Worm (Caenorhabditis elegans) whole organism, L1 larva: ENCODE measurements around the gene mam-3.
"Not testable (repeated sequence)": the region's sequence is repeated elsewhere in the genome, so short reads cannot be mapped to it uniquely, and the experiment has no call there.

Experiments
- F16B12.6 ChIP-seq: fragments of 150-350 bp; optimal IDR thresholded peaks from 2 replicates; lab custom pipeline; 2014; ENCODE audit warnings: missing biosample characterization, missing genetic modification characterization
- blmp-1 ChIP-seq: fragments of 150-350 bp; optimal IDR thresholded peaks from 2 replicates; lab custom pipeline; 2014; ENCODE audit warnings: missing biosample characterization, missing genetic modification characterization
- ceh-82 ChIP-seq, 3 experiments: fragments of 150-350 bp in 1 of 3; sonication (generic microtip) in 2 of 3; optimal IDR thresholded peaks; 2 replicates each; lab custom pipeline; 2014 to 2017; ENCODE audit warnings: missing biosample characterization in 3 of 3, missing genetic modification characterization in 3 of 3
- dpl-1 ChIP-seq, 3 experiments: fragments of 150-350 bp in 2 of 3; sonication (generic microtip) in 1 of 3; optimal IDR thresholded peaks; 2 replicates each; lab custom pipeline; 2014 to 2017; ENCODE audit warnings: missing biosample characterization in 3 of 3, missing genetic modification characterization in 3 of 3, missing genetic modification reagents in 3 of 3
- dsc-1 ChIP-seq: sonication (generic microtip); optimal IDR thresholded peaks from 2 replicates; lab custom pipeline; 2016; ENCODE audit warnings: mild to moderate bottlenecking, missing genetic modification characterization, missing compliant biosample characterization
- efl-1 ChIP-seq, 4 experiments: fragments of 150-350 bp; optimal IDR thresholded peaks in 3 of 4; peaks in 1 of 4; 1 replicate in 1 of 4; 2 replicates in 3 of 4; lab custom pipeline; 2014; ENCODE audit warnings: missing biosample characterization in 2 of 4, missing genetic modification characterization in 2 of 4, missing genetic modification reagents in 2 of 4
- ets-5 ChIP-seq: fragments of 200-800 bp; sonication (Bioruptor generic); IDR thresholded peaks from 2 replicates; pipeline ENCODE4 v1.3.6; 2022; ENCODE audit warnings: missing genetic modification characterization, missing compliant biosample characterization
- grh-1 ChIP-seq: fragments of 200-800 bp; sonication (Bioruptor generic); IDR thresholded peaks from 2 replicates; pipeline ENCODE4 v1.3.6; 2022; ENCODE audit warnings: missing genetic modification reagents, missing genetic modification characterization, missing compliant biosample characterization
- irx-1 ChIP-seq: sonication (generic microtip); optimal IDR thresholded peaks from 2 replicates; lab custom pipeline; 2016; ENCODE audit warnings: missing genetic modification characterization, missing compliant biosample characterization
- isw-1 ChIP-seq: fragments of 200-800 bp; sonication (Bioruptor generic); IDR thresholded peaks from 2 replicates; pipeline ENCODE4 v1.3.6; 2022; ENCODE audit warnings: missing genetic modification characterization, missing compliant biosample characterization
- lin-13 ChIP-seq: fragments of 150-350 bp; optimal IDR thresholded peaks from 2 replicates; lab custom pipeline; 2014; ENCODE audit warnings: missing biosample characterization, missing genetic modification reagents, missing genetic modification characterization
- lin-14 ChIP-seq: fragments of 200-800 bp; sonication (Bioruptor generic); optimal IDR thresholded peaks from 2 replicates; lab custom pipeline; 2018; ENCODE audit warnings: mild to moderate bottlenecking, missing genetic modification characterization, moderate library complexity, missing compliant biosample characterization
- lin-15B ChIP-seq: fragments of 150-350 bp; sonication (generic microtip); optimal IDR thresholded peaks from 3 replicates; lab custom pipeline; 2014; ENCODE audit warnings: missing biosample characterization, missing genetic modification characterization
- lin-35 ChIP-seq, 2 experiments: fragments of 150-350 bp; optimal IDR thresholded peaks; 2 replicates each; lab custom pipeline; 2014; ENCODE audit warnings: missing biosample characterization in 2 of 2, missing genetic modification characterization in 2 of 2, missing genetic modification reagents in 2 of 2
- lsy-2 ChIP-seq, 2 experiments: fragments of 150-350 bp; optimal IDR thresholded peaks; 2 replicates each; lab custom pipeline; 2014; ENCODE audit warnings: missing biosample characterization in 2 of 2, missing genetic modification characterization in 2 of 2
- mep-1 ChIP-seq: fragments of 150-350 bp; optimal IDR thresholded peaks from 2 replicates; lab custom pipeline; 2014; ENCODE audit warnings: missing biosample characterization, missing genetic modification characterization
- nhr-12 ChIP-seq: sonication (generic microtip); optimal IDR thresholded peaks from 2 replicates; lab custom pipeline; 2017; ENCODE audit warnings: missing biosample characterization, missing genetic modification characterization
- nhr-19 ChIP-seq: fragments of 200-800 bp; sonication (Bioruptor generic); conservative IDR thresholded peaks from 2 replicates; pipeline ENCODE4 v1.3.6; 2022; ENCODE audit warnings: missing genetic modification characterization, missing compliant biosample characterization
- nhr-47 ChIP-seq: sonication (generic microtip); optimal IDR thresholded peaks from 2 replicates; lab custom pipeline; 2016; ENCODE audit warnings: mild to moderate bottlenecking, missing genetic modification characterization, moderate library complexity, missing compliant biosample characterization
- nhr-71 ChIP-seq: sonication (generic microtip); optimal IDR thresholded peaks from 2 replicates; lab custom pipeline; 2016; ENCODE audit warnings: mild to moderate bottlenecking, missing genetic modification characterization, moderate library complexity, missing compliant biosample characterization
- nhr-76 ChIP-seq: sonication (generic microtip); optimal IDR thresholded peaks from 2 replicates; lab custom pipeline; 2017; ENCODE audit warnings: missing biosample characterization, missing genetic modification characterization
- nhr-85 ChIP-seq: sonication (generic microtip); peaks from one replicate; lab custom pipeline; 2016; ENCODE audit warnings: missing genetic modification characterization, inconsistent platforms, missing compliant biosample characterization
- pax-3 ChIP-seq: fragments of 200-800 bp; sonication (Bioruptor generic); optimal IDR thresholded peaks from 2 replicates; lab custom pipeline; 2018; ENCODE audit warnings: mild to moderate bottlenecking, missing genetic modification characterization, moderate library complexity, missing compliant biosample characterization
- rnt-1 ChIP-seq: sonication (generic microtip); optimal IDR thresholded peaks from 2 replicates; lab custom pipeline; 2016; ENCODE audit warnings: mild to moderate bottlenecking, missing genetic modification characterization, moderate library complexity, missing compliant biosample characterization
- snpc-4 ChIP-seq: fragments of 150-350 bp; optimal IDR thresholded peaks from 2 replicates; lab custom pipeline; 2014; ENCODE audit warnings: missing biosample characterization, missing genetic modification characterization
- snu-23 ChIP-seq: sonication (generic microtip); optimal IDR thresholded peaks from 2 replicates; lab custom pipeline; 2016; ENCODE audit warnings: missing genetic modification characterization, missing compliant biosample characterization
- swsn-7 ChIP-seq: sonication (generic microtip); optimal IDR thresholded peaks from 2 replicates; lab custom pipeline; 2016; ENCODE audit warnings: missing genetic modification characterization, missing compliant biosample characterization
- tbx-2 ChIP-seq: sonication (generic microtip); optimal IDR thresholded peaks from 2 replicates; lab custom pipeline; 2016; ENCODE audit warnings: missing genetic modification characterization, missing compliant biosample characterization
- unc-130 ChIP-seq: fragments of 150-350 bp; optimal IDR thresholded peaks from 2 replicates; lab custom pipeline; 2017; ENCODE audit warnings: missing biosample characterization, missing genetic modification characterization, inconsistent platforms
- xbp-1 ChIP-seq: sonication (generic microtip); optimal IDR thresholded peaks from 2 replicates; lab custom pipeline; 2016; ENCODE audit warnings: missing genetic modification characterization, missing compliant biosample characterization
- zip-4 ChIP-seq: fragments of 200-800 bp; sonication (Bioruptor generic); optimal IDR thresholded peaks from 2 replicates; lab custom pipeline; 2018; ENCODE audit warnings: mild to moderate bottlenecking, missing genetic modification characterization, moderate library complexity, missing compliant biosample characterization
- ztf-4 ChIP-seq: fragments of 150-350 bp; optimal IDR thresholded peaks from 2 replicates; lab custom pipeline; 2014; ENCODE audit warnings: missing biosample characterization, missing genetic modification characterization

The mam-3 gene

DNA sequence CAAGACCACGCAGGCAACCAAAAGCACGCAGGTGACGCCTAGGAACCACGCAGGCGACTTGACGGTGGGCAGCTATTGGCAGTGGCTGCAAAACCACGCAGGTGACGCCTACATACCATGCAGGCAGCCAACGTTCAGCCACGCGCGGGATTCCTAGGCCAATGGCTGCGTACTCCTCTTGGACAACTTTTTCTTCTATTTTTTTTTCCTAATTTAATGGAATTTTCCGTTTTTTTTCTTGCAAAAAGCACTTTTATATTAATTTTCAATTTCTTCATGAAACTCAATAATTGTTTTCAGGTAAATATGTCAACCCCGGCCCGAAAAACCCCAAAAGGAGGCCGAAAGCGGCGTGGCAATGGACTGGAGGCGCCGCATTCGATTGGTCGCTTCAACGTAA lies 10.0 kb upstream of the mam-3 start, which contains the start of gene Y38H8A.7:
Gene Y38H8A.7, plus strand, starts transcription at position 301 of the 400 bp plus-strand sequence.
- not testable (repeated sequence) for TF ChIP-seq nhr-85; blmp-1 (tag; lab: Kevin White, UChicago); ztf-4 (tag; lab: Kevin White, UChicago)
- TF ChIP-seq, all 84 proteins: peak for 0; not testable (repeated sequence) for 84

DNA sequence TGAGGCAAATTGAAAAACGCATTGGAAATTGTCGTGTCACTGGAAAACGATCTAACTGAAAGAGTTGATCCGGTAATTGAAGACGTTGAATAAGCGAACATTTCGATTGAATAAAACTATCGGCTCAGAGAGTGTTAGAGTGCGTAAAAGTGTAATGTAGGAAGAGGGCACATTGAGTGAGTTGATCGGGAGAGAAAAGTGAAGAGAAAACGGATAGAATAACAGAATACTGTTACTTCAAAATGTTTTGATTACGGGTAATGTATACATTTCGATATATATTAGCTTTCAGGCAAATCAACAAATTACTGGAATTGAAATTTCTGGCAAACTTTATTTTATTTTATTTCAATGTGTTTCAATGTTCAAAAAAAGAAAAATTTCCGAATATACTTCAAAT lies 9.5 kb upstream of the mam-3 start, which contains the start of gene uso-1:
Gene uso-1, minus strand, starts transcription at position 101 of the 400 bp plus-strand sequence.
- TF ChIP-seq efl-1 (optimal IDR thresholded peaks at IDR 0.05; lab: Kevin White, UChicago) (no peak), efl-1 (GFP tag; optimal IDR thresholded peaks at IDR 0.05 in 1 of 2; lab: Kevin White, UChicago) (peak in 1 of 2 experiments; percentile 33), rnt-1 (no peak)

DNA sequence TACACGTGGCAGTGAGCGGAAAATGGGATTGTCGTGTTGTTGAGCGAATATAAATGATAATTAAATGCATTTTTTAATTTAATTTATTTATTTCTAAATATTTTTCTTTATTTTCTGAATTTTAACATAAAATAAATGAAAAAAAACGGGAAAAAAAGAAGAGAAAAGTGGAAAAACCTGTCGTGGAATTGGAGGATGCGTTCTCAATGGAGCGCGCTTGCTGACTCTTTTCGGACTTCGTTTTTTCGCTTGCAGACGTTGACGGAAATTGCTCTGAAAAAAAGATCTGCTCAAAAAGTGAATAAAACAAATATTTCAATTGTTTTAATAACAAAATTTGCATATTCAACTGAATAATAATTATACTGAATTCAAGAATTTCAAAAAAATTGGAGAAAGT lies 8.3 kb upstream of the mam-3 start:
- TF ChIP-seq blmp-1 (tag; lab: Kevin White, UChicago) (peak; percentile 28), unc-130 (tag; lab: Kevin White, UChicago) (peak; percentile 4), lin-35 (GFP tag; optimal IDR thresholded peaks at IDR 0.05; lab: Kevin White, UChicago) (peak; percentile 14 to 36), pax-3 (tag; lab: Kevin White, UChicago) (no peak), lsy-2 (tag; optimal IDR thresholded peaks at IDR 0.05; lab: Kevin White, UChicago) (peak in 1 of 2 experiments; percentile 42), irx-1 (tag; lab: Kevin White, UChicago) (no peak), lin-15B (tag; lab: Kevin White, UChicago) (peak; percentile 35), dpl-1 (GFP tag; optimal IDR thresholded peaks at IDR 0.05; lab: Kevin White, UChicago) (peak in 2 of 3 experiments; percentile 2 to 55), mep-1 (peak; percentile 52), dsc-1 (tag; lab: Kevin White, UChicago) (peak; percentile 60), F16B12.6 (tag; lab: Kevin White, UChicago) (peak; percentile 26), xbp-1 (tag; lab: Kevin White, UChicago) (peak; percentile 5), nhr-12 (tag; lab: Kevin White, UChicago) (no peak), nhr-71 (tag; lab: Kevin White, UChicago) (no peak), snu-23 (GFP tag; lab: Kevin White, UChicago) (peak; percentile 2), nhr-47 (tag; lab: Kevin White, UChicago) (peak; percentile 1), efl-1 (optimal IDR thresholded peaks at IDR 0.05; lab: Kevin White, UChicago) (peak; percentile 25 to 27), efl-1 (GFP tag; optimal IDR thresholded peaks at IDR 0.05 in 1 of 2; lab: Kevin White, UChicago) (peak in 1 of 2 experiments; percentile 35), zip-4 (no peak), ceh-82 (tag; optimal IDR thresholded peaks at IDR 0.05; lab: Kevin White, UChicago) (peak in 1 of 3 experiments; percentile 23), lin-14 (GFP tag; lab: Kevin White, UChicago) (no peak)
- TF ChIP-seq, all 84 proteins: peak for 14

DNA sequence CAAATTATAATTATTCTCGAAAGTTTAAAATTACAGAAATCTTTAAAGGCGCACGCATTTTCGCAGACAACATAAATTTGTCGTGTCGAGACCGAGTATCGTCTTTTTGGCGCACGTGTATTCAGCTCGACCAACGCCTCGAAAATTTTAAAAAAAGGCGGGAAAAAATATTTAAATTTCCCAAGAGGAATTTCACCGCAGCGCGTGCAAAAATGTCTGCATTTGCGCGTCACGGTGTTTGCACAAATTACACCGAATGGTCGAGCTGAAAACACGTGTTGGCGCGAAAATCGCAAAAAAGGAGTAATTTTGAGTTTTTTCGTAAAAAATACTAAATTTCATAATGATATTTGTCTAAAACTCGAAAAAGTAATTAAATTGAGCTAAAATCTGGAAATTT lies 5.6 kb upstream of the mam-3 start:
- peak in 1 of 2 experiments; percentile 77 for TF ChIP-seq efl-1 (optimal IDR thresholded peaks at IDR 0.05; lab: Kevin White, UChicago)
- TF ChIP-seq efl-1 (GFP tag; optimal IDR thresholded peaks at IDR 0.05 in 1 of 2; lab: Kevin White, UChicago): peak in 1 of 2 experiments; percentile 46
- no peak for TF ChIP-seq ets-5 (GFP tag; lab: Robert Waterston, UW)
- TF ChIP-seq lin-13: no peak

DNA sequence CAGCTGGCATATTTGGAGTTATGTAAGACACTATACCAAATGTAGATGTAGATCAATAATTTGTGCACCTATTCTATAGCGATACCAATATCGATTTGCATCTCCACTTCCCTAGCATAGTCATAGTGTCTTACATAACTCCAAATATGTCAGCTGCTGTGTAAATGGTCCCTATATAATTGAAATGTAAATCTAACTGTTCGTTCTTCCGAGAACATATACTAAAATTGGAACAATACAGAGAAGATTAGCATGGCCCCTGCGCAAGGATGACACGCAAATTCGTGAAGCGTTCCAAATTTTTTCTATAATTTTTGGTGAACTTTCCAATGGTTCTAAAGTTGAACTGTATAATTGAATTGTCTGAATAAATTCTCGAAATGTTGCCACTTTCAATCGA lies 1.6 kb downstream of the mam-3 start:
- peak; percentile 30 for TF ChIP-seq nhr-85

DNA sequence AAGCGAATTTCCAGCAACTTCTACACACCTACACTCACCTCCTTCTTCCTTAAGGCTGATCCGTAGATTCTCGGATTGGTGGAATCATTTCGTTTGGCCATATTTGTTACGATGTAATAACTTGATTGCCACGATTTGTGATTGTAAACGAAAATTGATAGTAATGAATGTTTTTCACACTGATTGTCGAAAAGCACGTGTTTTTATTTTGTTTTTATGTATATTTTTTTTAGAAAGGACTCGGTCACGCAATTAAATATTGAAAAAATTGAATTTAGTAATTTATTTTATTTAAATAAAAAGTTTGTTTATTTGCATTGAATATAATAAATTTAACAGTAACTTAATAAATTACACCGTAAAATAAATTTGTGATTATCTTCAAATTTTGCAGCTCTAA lies 11.3 kb downstream of the mam-3 start, which contains the start of gene K09B11.5:
Gene K09B11.5, minus strand, starts transcription at position 101 of the 400 bp plus-strand sequence.
- not testable (repeated sequence) for TF ChIP-seq ceh-82 (tag; optimal IDR thresholded peaks at IDR 0.05; lab: Kevin White, UChicago); nhr-76 (tag; lab: Kevin White, UChicago); lin-15B (tag; lab: Kevin White, UChicago)

DNA sequence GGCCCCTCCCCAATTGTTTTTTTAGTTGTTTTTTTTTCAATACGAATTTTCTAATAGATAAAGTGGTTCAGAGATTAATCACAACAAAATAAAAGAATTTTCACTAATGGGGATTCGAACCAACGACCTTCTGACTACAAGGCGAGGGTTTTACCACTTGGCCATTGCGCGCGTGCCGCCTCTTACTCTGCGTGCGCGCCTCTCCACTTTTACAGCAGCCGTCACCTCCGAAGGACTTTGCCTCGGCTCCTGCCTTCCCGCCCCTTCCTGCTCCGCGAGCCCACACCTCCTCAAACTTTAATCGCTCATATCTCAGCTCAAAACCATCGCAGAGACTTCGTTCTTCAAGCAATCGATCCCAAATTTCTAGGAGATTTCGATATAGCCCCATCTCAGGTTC lies 15.0 kb downstream of the mam-3 start:
- 0 out of 2 replicates have a peak, but pooled peaks have one; percentile 26 for TF ChIP-seq grh-1 (GFP tag; lab: Robert Waterston, UW)
- TF ChIP-seq nhr-19 (GFP tag; lab: Robert Waterston, UW): peak; percentile 66
- peak; percentile 50 for TF ChIP-seq snpc-4 (tag; lab: Kevin White, UChicago)
- TF ChIP-seq tbx-2 (tag; lab: Kevin White, UChicago): peak; percentile 11
- peak; percentile 23 for TF ChIP-seq dsc-1 (tag; lab: Kevin White, UChicago)
- TF ChIP-seq swsn-7 (tag; lab: Kevin White, UChicago): peak; percentile 20
- peak in 1 of 2 experiments; percentile 0 for TF ChIP-seq efl-1 (optimal IDR thresholded peaks at IDR 0.05; lab: Kevin White, UChicago)
- peak in 1 of 2 experiments; percentile 65 for TF ChIP-seq efl-1 (GFP tag; optimal IDR thresholded peaks at IDR 0.05 in 1 of 2; lab: Kevin White, UChicago)
- peak; percentile 42; the same call in 1 of the 2 replicates for TF ChIP-seq isw-1
- peak; percentile 57 for TF ChIP-seq nhr-47 (tag; lab: Kevin White, UChicago)
- peak; percentile 28 for TF ChIP-seq lin-13
- TF ChIP-seq, all 84 proteins: peak for 10; not testable (repeated sequence) for 74
